Worm (Caenorhabditis elegans) whole organism, L2 larva: ENCODE results near the gene ZC250.4.
A peak's percentile ranks its signal among the peaks of the same experiment; 100 is the strongest.

Source experiments
- C34F6.9 ChIP-seq: fragments of 150-350 bp; optimal IDR thresholded peaks from 2 replicates; lab custom pipeline; 2014; ENCODE audit warnings: missing biosample characterization, missing genetic modification characterization
- F13H6.1 ChIP-seq: sonication (generic microtip); optimal IDR thresholded peaks from 2 replicates; lab custom pipeline; 2016; ENCODE audit warnings: missing genetic modification characterization, missing compliant biosample characterization
- R02D3.7 ChIP-seq: fragments of 150-350 bp; optimal IDR thresholded peaks from 2 replicates; lab custom pipeline; 2014; ENCODE audit warnings: missing biosample characterization, missing genetic modification characterization
- Y55F3AM.14 ChIP-seq: fragments of 200-800 bp; sonication (Bioruptor generic); optimal IDR thresholded peaks from 2 replicates; lab custom pipeline; 2018; ENCODE audit warnings: mild to moderate bottlenecking, missing genetic modification characterization, missing compliant biosample characterization
- blmp-1 ChIP-seq: sonication (generic microtip); optimal IDR thresholded peaks from 2 replicates; lab custom pipeline; 2017; ENCODE audit warnings: missing genetic modification characterization, mild to moderate bottlenecking, missing compliant biosample characterization, antibody characterized with exemption, moderate library complexity; ENCODE audit not compliant: insufficient read depth
- ceh-16 ChIP-seq: fragments of 150-350 bp; optimal IDR thresholded peaks from 2 replicates; lab custom pipeline; 2014; ENCODE audit warnings: missing biosample characterization, missing genetic modification characterization
- crh-2 ChIP-seq: sonication (generic microtip); optimal IDR thresholded peaks from 2 replicates; lab custom pipeline; 2017; ENCODE audit warnings: missing biosample characterization, missing genetic modification characterization
- dmd-4 ChIP-seq: sonication (generic microtip); optimal IDR thresholded peaks from 2 replicates; lab custom pipeline; 2017; ENCODE audit warnings: missing biosample characterization, missing genetic modification characterization
- egl-27 ChIP-seq: sonication (generic microtip); optimal IDR thresholded peaks from 3 replicates; lab custom pipeline; 2017; ENCODE audit warnings: missing biosample characterization, missing genetic modification reagents, missing genetic modification characterization
- elt-3 ChIP-seq: sonication (generic microtip); optimal IDR thresholded peaks from 2 replicates; lab custom pipeline; 2017; ENCODE audit warnings: missing biosample characterization, missing genetic modification characterization
- fos-1 ChIP-seq: fragments of 150-350 bp; optimal IDR thresholded peaks from 2 replicates; lab custom pipeline; 2014; ENCODE audit warnings: missing biosample characterization, missing genetic modification characterization
- gmeb-1 ChIP-seq: fragments of 150-350 bp; optimal IDR thresholded peaks from 2 replicates; lab custom pipeline; 2014; ENCODE audit warnings: missing biosample characterization, missing genetic modification characterization
- lin-13 ChIP-seq: fragments of 150-350 bp; optimal IDR thresholded peaks from 2 replicates; lab custom pipeline; 2014; ENCODE audit warnings: missing biosample characterization, missing genetic modification reagents, missing genetic modification characterization
- lin-39 ChIP-seq: fragments of 150-350 bp; optimal IDR thresholded peaks from 2 replicates; lab custom pipeline; 2014; ENCODE audit warnings: missing biosample characterization, missing genetic modification reagents, missing genetic modification characterization
- lsy-2 ChIP-seq, 2 experiments: fragments of 150-350 bp in 1 of 2; sonication (generic microtip) in 1 of 2; optimal IDR thresholded peaks; 2 replicates each; lab custom pipeline; 2014 to 2017; ENCODE audit warnings: missing biosample characterization in 2 of 2, missing genetic modification characterization in 2 of 2
- mab-5 ChIP-seq: fragments of 150-350 bp; optimal IDR thresholded peaks from 2 replicates; lab custom pipeline; 2014; ENCODE audit warnings: missing biosample characterization, missing genetic modification characterization
- mdl-1 ChIP-seq, 2 experiments: fragments of 150-350 bp in 1 of 2; sonication (generic microtip) in 1 of 2; optimal IDR thresholded peaks; 2 replicates each; lab custom pipeline; 2017; ENCODE audit warnings: missing biosample characterization in 2 of 2, missing genetic modification characterization in 2 of 2
- nhr-10 ChIP-seq: sonication (generic microtip); optimal IDR thresholded peaks from 2 replicates; lab custom pipeline; 2017; ENCODE audit warnings: missing biosample characterization, missing genetic modification characterization
- nhr-11 ChIP-seq: fragments of 150-350 bp; optimal IDR thresholded peaks from 2 replicates; lab custom pipeline; 2014; ENCODE audit warnings: missing biosample characterization, missing genetic modification characterization
- nhr-12 ChIP-seq: fragments of 150-350 bp; optimal IDR thresholded peaks from 2 replicates; lab custom pipeline; 2014; ENCODE audit warnings: missing biosample characterization, missing genetic modification characterization
- nhr-129 ChIP-seq: fragments of 150-350 bp; optimal IDR thresholded peaks from 2 replicates; lab custom pipeline; 2014; ENCODE audit warnings: missing biosample characterization, missing genetic modification characterization
- nhr-21 ChIP-seq: fragments of 150-350 bp; optimal IDR thresholded peaks from 2 replicates; lab custom pipeline; 2014; ENCODE audit warnings: missing biosample characterization, missing genetic modification characterization
- nhr-237 ChIP-seq: fragments of 150-350 bp; optimal IDR thresholded peaks from 2 replicates; lab custom pipeline; 2014; ENCODE audit warnings: missing biosample characterization, missing genetic modification characterization
- nhr-25 ChIP-seq: fragments of 150-350 bp; sonication (generic microtip); optimal IDR thresholded peaks from 3 replicates; lab custom pipeline; 2014; ENCODE audit warnings: missing biosample characterization, missing genetic modification characterization
- nhr-6 ChIP-seq: fragments of 150-350 bp; optimal IDR thresholded peaks from 2 replicates; lab custom pipeline; 2014; ENCODE audit warnings: missing biosample characterization, missing genetic modification characterization
- sem-4 ChIP-seq: fragments of 150-350 bp; optimal IDR thresholded peaks from 2 replicates; lab custom pipeline; 2014; ENCODE audit warnings: missing biosample characterization, missing genetic modification reagents, missing genetic modification characterization
- sma-3 ChIP-seq: sonication (generic microtip); optimal IDR thresholded peaks from 2 replicates; lab custom pipeline; 2016; ENCODE audit warnings: missing genetic modification reagents, missing genetic modification characterization, missing compliant biosample characterization
- sma-9 ChIP-seq, 2 experiments: fragments of 150-350 bp in 1 of 2; sonication (generic microtip) in 1 of 2; optimal IDR thresholded peaks; 2 replicates each; lab custom pipeline; 2014 to 2016; ENCODE audit warnings: missing genetic modification characterization in 2 of 2, mild to moderate bottlenecking in 1 of 2, missing biosample characterization in 1 of 2, missing compliant biosample characterization in 1 of 2, missing genetic modification reagents in 1 of 2, moderate library complexity in 1 of 2
- unc-39 ChIP-seq: fragments of 150-350 bp; optimal IDR thresholded peaks from 2 replicates; lab custom pipeline; 2014; ENCODE audit warnings: missing biosample characterization, missing genetic modification characterization
- unc-55 ChIP-seq: fragments of 150-350 bp; sonication (generic microtip); optimal IDR thresholded peaks from 3 replicates; lab custom pipeline; 2014; ENCODE audit warnings: missing biosample characterization, missing genetic modification reagents, missing genetic modification characterization
- unc-62 ChIP-seq: fragments of 150-350 bp; optimal IDR thresholded peaks from 2 replicates; lab custom pipeline; 2014; ENCODE audit warnings: missing biosample characterization, missing genetic modification reagents, missing genetic modification characterization
- ztf-1 ChIP-seq: fragments of 200-800 bp; sonication (Bioruptor generic); conservative IDR thresholded peaks from 2 replicates; pipeline ENCODE4 v1.3.6; 2022; ENCODE audit warnings: missing genetic modification characterization, missing compliant biosample characterization
- ztf-11 ChIP-seq: sonication (generic microtip); optimal IDR thresholded peaks from 2 replicates; lab custom pipeline; 2017; ENCODE audit warnings: missing biosample characterization, missing genetic modification characterization
- ztf-4 ChIP-seq: fragments of 150-350 bp; optimal IDR thresholded peaks from 2 replicates; lab custom pipeline; 2014; ENCODE audit warnings: missing biosample characterization, missing genetic modification characterization

The ZC250.4 gene

ce11 chrV:5768292-5768695 lies 44.6 kb downstream of the ZC250.4 start:
- TF ChIP-seq nhr-25 (tag; lab: Kevin White, UChicago) (peak; percentile 49), ceh-16 (tag; lab: Kevin White, UChicago) (no peak), ztf-11 (tag; lab: Kevin White, UChicago) (no peak), nhr-10 (tag; lab: Kevin White, UChicago) (no peak), nhr-129 (tag; lab: Kevin White, UChicago) (peak; percentile 62), mdl-1 (tag; optimal IDR thresholded peaks at IDR 0.05; lab: Kevin White, UChicago) (peak; percentile 77 to 78), sem-4 (peak; percentile 17), nhr-21 (peak; percentile 94), unc-39 (tag; lab: Kevin White, UChicago) (no peak), lsy-2 (tag; optimal IDR thresholded peaks at IDR 0.05; lab: Kevin White, UChicago) (peak in 1 of 2 experiments; percentile 19), sma-9 (GFP tag; optimal IDR thresholded peaks at IDR 0.05; lab: Kevin White, UChicago) (peak; percentile 92), sma-9 (tag; optimal IDR thresholded peaks at IDR 0.05; lab: Kevin White, UChicago) (peak; percentile 10), F13H6.1 (tag; lab: Kevin White, UChicago) (peak; percentile 90), gmeb-1 (tag; lab: Kevin White, UChicago) (peak; percentile 57), crh-2 (tag; lab: Kevin White, UChicago) (peak; percentile 63), fos-1 (tag; lab: Kevin White, UChicago) (peak; percentile 39), egl-27 (tag; lab: Kevin White, UChicago) (peak; percentile 78), mab-5 (tag; lab: Kevin White, UChicago) (peak; percentile 19), blmp-1 (tag; lab: Kevin White, UChicago) (peak; percentile 81), sma-3 (peak; percentile 94), Y55F3AM.14 (GFP tag; lab: Kevin White, UChicago) (peak; percentile 39)

- TF ChIP-seq sma-9 (GFP tag; optimal IDR thresholded peaks at IDR 0.05; lab: Kevin White, UChicago) (peak; percentile 25), sma-9 (tag; optimal IDR thresholded peaks at IDR 0.05; lab: Kevin White, UChicago) (no peak), crh-2 (tag; lab: Kevin White, UChicago) (peak; percentile 2), dmd-4 (tag; lab: Kevin White, UChicago) (no peak), sem-4 (no peak)
- TF ChIP-seq, all 48 proteins: peak for 2
These were observed 47.9 kb downstream of the ZC250.4 start, which contains the start of gene pgph-2 for ce11 chrV:5765081-5765480. Gene pgph-2 (plus strand): TSS chrV:5765127.

- TF ChIP-seq sem-4: peak; percentile 53
- peak; percentile 73 for TF ChIP-seq sma-3
- peak; percentile 85 for TF ChIP-seq crh-2 (tag; lab: Kevin White, UChicago)
- no peak for TF ChIP-seq unc-62
- TF ChIP-seq unc-55 (GFP tag; lab: Kevin White, UChicago): no peak
- peak; percentile 96 for TF ChIP-seq sma-9 (GFP tag; optimal IDR thresholded peaks at IDR 0.05; lab: Kevin White, UChicago)
- no peak for TF ChIP-seq sma-9 (tag; optimal IDR thresholded peaks at IDR 0.05; lab: Kevin White, UChicago)
- TF ChIP-seq nhr-237 (tag; lab: Kevin White, UChicago): no peak
- no peak for TF ChIP-seq lin-13
- TF ChIP-seq lsy-2 (tag; optimal IDR thresholded peaks at IDR 0.05; lab: Kevin White, UChicago): no peak
- TF ChIP-seq Y55F3AM.14 (GFP tag; lab: Kevin White, UChicago): no peak
- TF ChIP-seq egl-27 (tag; lab: Kevin White, UChicago): peak; percentile 73
- peak; percentile 74 for TF ChIP-seq F13H6.1 (tag; lab: Kevin White, UChicago)
- peak; percentile 85 for TF ChIP-seq blmp-1 (tag; lab: Kevin White, UChicago)
- peak; percentile 45 for TF ChIP-seq nhr-21
- no peak for TF ChIP-seq nhr-10 (tag; lab: Kevin White, UChicago)
- no peak for TF ChIP-seq ceh-16 (tag; lab: Kevin White, UChicago)
- TF ChIP-seq R02D3.7 (tag; lab: Kevin White, UChicago): no peak
- TF ChIP-seq nhr-25 (tag; lab: Kevin White, UChicago): peak; percentile 84
- peak; percentile 75 for TF ChIP-seq fos-1 (tag; lab: Kevin White, UChicago)
- TF ChIP-seq ztf-1 (GFP tag; lab: Robert Waterston, UW): no peak
- peak; percentile 45 for TF ChIP-seq gmeb-1 (tag; lab: Kevin White, UChicago)
- no peak for TF ChIP-seq elt-3
- no peak for TF ChIP-seq nhr-12 (tag; lab: Kevin White, UChicago)
- peak; percentile 11 to 17 for TF ChIP-seq mdl-1 (tag; optimal IDR thresholded peaks at IDR 0.05; lab: Kevin White, UChicago)
- TF ChIP-seq ztf-4 (tag; lab: Kevin White, UChicago): no peak
- no peak for TF ChIP-seq lin-39 (tag; lab: Kevin White, UChicago)
- peak; percentile 15 for TF ChIP-seq C34F6.9 (tag; lab: Kevin White, UChicago)
- TF ChIP-seq nhr-11 (tag; lab: Kevin White, UChicago): no peak
- TF ChIP-seq nhr-6 (tag; lab: Kevin White, UChicago): peak; percentile 28
These were observed 49.1 kb downstream of the ZC250.4 start, which contains the start of gene pgph-3 for ce11 chrV:5763787-5764186. Gene pgph-3 (minus strand): TSS chrV:5763846.
